Worm (Caenorhabditis elegans) whole organism, L4/young adult: ENCODE measurements around the gene T23B7.2.
"Not testable (repeated sequence)": the region's sequence is repeated elsewhere in the genome, so short reads cannot be mapped to it uniquely, and the experiment has no call there.

Experiments
- W03F9.2 ChIP-seq: fragments of 150-350 bp; optimal IDR thresholded peaks from 2 replicates; lab custom pipeline; 2014; ENCODE audit warnings: missing biosample characterization, missing genetic modification characterization
- dao-5 ChIP-seq: sonication (generic microtip); optimal IDR thresholded peaks from 2 replicates; lab custom pipeline; 2016; ENCODE audit warnings: missing genotype, missing genetic modification characterization, moderate library complexity, missing compliant biosample characterization
- him-1 ChIP-seq: sonication (generic microtip); optimal IDR thresholded peaks from 2 replicates; lab custom pipeline; 2016; ENCODE audit warnings: missing genotype, missing genetic modification reagents, missing genetic modification characterization, missing compliant biosample characterization

Gene T23B7.2

DNA sequence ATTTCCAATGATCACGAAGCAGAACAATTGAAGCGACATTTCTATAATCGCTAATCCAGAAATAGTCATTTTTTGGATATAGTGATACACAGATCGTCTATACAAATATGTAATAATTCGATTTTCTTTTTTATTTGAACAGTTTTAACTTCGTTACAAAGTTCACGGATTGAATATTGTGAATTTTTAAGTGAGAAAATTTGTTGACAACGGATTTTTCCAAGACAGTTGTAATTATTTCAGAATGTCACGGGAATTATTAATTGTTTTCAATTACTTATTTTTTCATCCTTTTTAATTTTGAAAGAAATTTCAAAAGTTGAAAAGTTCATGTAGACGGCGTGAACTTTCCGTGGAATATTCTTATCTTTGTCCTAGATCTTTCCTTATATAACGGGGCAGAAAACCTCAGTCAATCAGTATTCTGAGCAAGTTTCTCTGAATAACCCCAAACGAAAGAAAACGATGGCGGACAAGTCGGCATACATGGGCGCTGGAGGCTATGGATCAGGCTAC, at the start of gene T23B7.2, which contains the start of gene nspd-4:
TSS of gene T23B7.2 (minus strand) at position 101 of the 516 bp plus-strand sequence.
TSS of gene nspd-4 (plus strand) at position 466 of the 516 bp plus-strand sequence.
- TF ChIP-seq W03F9.2, dao-5, him-1 (tag; lab: Kevin White, UChicago): not testable (repeated sequence)

DNA sequence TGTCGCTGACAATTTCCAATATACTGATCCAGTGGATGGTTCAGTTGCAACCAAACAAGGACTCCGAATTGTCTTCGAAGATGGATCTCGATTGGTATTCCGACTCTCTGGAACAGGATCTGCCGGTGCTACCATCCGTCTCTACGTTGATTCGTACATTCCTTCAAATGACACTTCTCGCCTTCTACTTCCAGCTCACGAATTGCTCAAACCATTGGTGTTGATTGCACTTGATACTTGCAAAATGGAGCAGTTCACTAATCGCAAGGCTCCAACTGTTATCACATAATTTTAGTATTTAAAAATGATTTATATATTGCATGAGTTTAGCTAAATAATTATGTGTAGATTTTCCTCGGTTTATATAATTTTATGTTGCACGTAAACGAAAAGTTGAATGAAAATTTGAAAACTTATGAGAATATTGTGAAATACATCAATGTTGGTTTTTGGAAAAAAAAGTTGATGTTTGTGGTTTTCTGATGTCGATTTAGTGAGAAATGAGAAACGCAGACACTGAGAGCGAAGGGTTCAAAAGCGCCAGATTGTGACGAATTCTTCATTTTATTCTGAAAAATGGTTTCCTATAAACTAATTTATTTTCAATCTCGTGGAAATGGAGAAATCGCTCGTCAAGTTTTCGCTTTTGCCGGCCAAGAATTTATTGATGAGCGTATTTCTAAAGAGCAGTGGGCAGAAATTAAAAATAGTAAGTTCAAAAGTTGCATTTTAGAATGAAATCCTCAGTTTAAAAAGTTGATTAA, 49.2 kb upstream of the T23B7.2 start, which contains the start of gene gst-9:
TSS of gene gst-9 (plus strand) at position 574 of the 764 bp plus-strand sequence.
- TF ChIP-seq him-1 (tag; lab: Kevin White, UChicago) (no peak), W03F9.2 (tag; lab: Kevin White, UChicago) (no peak), dao-5 (tag; lab: Kevin White, UChicago) (no peak)

DNA sequence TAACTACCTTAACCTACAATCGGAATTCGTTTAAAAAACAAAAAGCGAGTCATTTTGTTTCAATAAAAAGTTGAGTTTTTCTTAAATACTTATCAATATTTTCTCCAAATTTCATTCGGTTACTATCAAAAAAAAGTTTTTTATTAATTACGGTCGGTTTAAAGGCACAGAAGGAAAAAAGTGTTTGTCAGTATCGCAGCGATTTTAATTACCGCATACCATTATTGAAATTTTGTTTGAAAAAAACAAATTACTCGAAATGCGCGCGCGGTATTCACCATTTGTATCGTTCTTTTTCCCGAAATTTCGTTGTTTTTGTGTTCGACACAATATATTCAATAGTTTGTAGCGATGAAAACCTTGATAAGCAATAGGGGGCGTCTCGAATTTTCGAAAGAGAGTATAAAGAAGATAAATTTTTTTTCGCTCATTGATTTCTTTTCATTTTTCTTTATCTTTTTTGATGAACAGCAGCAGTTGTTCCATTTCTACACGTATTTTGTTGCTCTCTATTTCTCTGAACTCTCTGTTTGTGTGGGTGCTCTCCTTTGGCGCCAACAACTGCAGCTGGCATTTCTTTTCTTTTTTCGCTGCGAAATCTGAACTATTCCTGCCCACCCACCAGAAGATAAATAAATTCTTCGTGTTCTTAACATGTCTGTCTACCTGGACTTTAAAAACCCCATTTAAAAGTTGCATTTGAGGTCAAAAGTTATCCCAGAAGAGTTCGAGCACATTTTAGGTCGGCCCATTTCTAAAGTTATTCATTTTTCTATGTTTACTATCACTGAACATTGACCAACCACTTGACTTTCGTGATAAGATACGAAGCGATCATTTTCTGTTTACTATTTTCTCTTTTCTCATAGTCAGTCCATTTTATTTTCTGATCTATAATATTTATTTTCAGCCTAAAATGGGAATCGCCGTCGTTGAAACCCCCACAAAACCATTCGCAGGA, 46.8 kb upstream of the T23B7.2 start, which contains the start of gene pgm-1:
TSS of gene pgm-1 (plus strand) at position 911 of the 961 bp plus-strand sequence.
- TF ChIP-seq him-1 (tag; lab: Kevin White, UChicago) (no peak), dao-5 (tag; lab: Kevin White, UChicago) (no peak), W03F9.2 (tag; lab: Kevin White, UChicago) (no peak)

DNA sequence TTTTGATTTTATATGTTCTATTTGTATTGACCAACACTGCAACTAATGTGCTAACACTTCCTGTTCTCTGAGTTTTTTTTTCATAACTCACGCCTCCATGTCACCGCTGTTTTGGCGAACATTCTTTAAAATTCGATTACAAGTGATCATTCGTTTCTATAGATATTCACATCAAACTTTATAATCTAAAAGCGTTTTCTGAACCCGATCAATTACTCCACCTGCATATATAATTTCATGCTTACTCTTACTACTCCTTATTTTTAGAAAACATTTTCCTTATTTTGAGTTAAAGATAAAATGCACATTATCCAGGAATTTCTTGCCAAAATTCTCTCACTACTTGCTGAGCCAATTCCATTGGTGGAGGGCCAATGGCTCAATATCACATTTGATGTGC, 43.9 kb upstream of the T23B7.2 start, which contains the start of gene R05F9.7:
TSS of gene R05F9.7 (plus strand) at position 301 of the 400 bp plus-strand sequence.
- TF ChIP-seq W03F9.2 (tag; lab: Kevin White, UChicago) (no peak), him-1 (tag; lab: Kevin White, UChicago) (no peak), dao-5 (tag; lab: Kevin White, UChicago) (no peak)

DNA sequence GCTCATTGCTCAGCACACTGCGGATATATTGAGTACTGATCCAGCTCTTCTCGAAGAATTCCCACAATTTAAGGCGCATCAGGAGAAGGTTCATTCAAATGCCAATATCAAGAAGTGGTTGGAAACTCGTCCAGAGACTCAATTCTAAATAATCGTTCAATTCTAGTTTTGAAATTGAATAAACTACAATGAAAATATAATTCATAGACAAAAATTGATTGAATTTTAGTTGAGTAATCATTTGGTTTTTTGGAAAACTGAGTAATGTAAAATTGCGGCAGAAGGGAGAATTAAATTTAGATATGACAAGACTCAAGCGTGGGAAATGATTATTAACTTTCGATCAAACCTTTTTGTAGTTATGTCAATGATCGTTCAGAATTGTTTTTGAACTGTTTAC, 42.4 kb upstream of the T23B7.2 start:
- TF ChIP-seq dao-5 (tag; lab: Kevin White, UChicago) (no peak), W03F9.2 (tag; lab: Kevin White, UChicago) (no peak), him-1 (tag; lab: Kevin White, UChicago) (no peak)

DNA sequence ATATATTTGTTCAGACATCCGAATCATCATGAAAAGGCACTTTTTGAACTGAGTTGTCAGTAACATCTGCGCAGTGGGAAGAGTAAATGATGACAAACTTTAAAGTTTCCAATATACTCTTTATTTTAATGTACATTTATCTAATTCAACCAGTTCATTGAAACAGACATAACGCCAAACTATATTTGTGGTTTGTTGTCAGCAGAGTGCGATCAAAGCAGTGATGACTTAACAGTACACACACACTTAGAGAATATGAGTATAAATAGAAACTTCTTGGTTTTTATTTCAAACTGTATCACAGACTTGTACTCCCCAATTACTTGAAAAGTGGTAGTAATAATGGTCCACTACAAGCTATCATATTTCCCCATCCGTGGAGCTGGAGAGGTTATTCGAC, 41.4 kb upstream of the T23B7.2 start, which contains the start of gene gst-8:
TSS of gene gst-8 (plus strand) at position 301 of the 400 bp plus-strand sequence.
- TF ChIP-seq dao-5 (tag; lab: Kevin White, UChicago) (no peak), W03F9.2 (tag; lab: Kevin White, UChicago) (no peak), him-1 (tag; lab: Kevin White, UChicago) (no peak)

DNA sequence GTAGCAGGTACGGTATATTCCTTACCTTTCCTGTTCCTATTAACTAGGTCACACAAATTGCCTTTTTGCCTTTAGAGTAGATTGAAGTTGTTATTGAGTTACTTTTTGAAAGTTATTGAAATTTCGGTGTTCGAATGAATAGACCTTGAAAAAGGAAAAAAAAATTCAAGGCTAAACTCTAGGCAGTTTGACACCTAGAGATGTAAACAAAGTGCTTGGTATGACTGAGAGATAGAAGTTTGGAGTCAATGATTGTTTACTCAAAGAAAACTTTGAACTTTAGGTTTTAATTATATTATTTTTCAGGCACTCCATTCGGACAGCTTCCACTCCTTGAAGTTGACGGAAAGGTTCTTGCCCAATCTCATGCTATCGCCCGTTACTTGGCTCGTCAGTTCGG, 40.5 kb upstream of the T23B7.2 start:
- TF ChIP-seq him-1 (tag; lab: Kevin White, UChicago) (no peak), W03F9.2 (tag; lab: Kevin White, UChicago) (no peak), dao-5 (tag; lab: Kevin White, UChicago) (no peak)

DNA sequence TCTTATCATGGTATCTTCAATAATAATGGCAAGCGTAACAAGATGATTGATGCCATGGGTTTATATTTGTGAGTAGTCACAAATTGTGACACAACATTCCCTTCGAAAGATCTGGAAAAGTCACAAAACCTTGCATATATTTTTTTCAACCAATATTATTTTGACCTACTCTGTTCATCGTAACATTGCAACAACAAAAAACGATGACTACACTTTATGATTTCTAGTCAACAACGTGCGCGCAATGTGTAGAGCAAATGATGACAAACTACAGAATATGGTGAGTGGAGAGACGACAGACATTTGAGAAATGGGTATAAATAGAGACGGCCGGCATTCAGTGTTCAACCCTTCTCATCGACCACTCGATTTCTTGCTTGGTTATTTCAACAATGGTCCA, 39.7 kb upstream of the T23B7.2 start, which contains the start of gene gst-7:
TSS of gene gst-7 (plus strand) at position 336 of the 400 bp plus-strand sequence.
- TF ChIP-seq W03F9.2 (tag; lab: Kevin White, UChicago) (no peak), dao-5 (tag; lab: Kevin White, UChicago) (no peak), him-1 (tag; lab: Kevin White, UChicago) (no peak)

DNA sequence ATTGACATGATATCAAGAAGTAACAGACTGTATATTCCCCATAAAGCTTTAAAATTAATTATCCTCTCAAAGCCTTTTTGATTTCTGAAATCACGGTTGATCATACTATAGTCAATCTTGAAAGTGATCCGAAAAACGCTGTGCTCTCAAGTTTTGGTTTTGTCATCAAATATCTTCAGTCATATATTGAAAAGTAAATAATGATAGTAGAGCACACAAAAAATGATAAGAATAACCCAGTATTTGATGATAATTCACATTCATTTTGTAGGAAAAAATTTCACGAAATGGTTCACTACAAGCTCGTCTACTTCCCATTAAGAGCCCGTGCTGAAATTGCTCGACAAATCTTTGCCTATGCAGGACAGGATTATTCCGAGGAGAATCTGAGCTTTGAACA, 37.6 kb upstream of the T23B7.2 start, which contains the start of gene gst-6:
TSS of gene gst-6 (plus strand) at position 263 of the 400 bp plus-strand sequence.
- TF ChIP-seq W03F9.2 (tag; lab: Kevin White, UChicago) (no peak), him-1 (tag; lab: Kevin White, UChicago) (no peak)

DNA sequence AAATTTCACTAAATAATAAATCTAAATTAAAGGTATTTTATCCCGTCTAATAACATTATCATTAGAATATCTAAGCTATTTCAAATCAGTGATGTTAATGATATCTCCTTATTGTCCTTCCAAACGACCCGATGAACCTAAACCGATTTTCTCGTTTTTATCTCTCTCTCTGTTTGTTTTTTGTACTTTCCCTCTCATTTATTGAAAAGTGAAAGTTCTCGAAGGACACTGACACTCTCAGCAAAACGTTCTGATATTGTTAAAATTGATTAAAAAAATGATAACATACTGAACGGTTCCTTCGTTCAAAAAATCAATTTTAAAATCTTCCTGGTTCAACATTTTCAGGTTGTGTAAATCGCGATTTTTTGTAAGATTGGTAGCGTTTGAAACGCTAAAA, 34.0 kb upstream of the T23B7.2 start, which contains the start of gene F11G11.13:
TSS of gene F11G11.13 (minus strand) at position 89 of the 400 bp plus-strand sequence.
- TF ChIP-seq dao-5 (tag; lab: Kevin White, UChicago) (no peak), him-1 (tag; lab: Kevin White, UChicago) (no peak), W03F9.2 (tag; lab: Kevin White, UChicago) (no peak)

DNA sequence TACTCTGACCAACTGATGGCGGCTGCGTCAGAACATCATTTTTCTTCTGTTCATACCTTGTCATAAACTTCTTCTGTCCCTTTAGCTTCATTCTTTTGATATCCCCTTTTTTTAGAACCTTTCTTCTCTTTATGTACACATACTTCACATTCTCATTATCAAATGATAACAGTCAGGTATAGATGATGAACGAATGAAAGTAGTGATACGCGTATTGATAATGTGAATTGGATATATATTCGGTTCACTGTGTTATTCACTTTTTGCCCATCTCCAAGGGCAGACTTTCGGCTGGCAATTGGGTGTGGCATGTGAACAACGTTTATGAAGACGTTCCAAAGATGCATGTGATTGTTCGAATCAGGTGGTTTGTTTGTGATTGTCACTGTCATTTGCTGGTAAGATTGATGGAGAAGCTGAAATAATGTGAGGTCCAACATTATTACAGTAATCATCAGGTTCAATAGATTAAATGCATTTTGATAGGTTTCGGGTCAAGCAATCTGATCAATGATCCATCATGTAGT, 32.4 kb upstream of the T23B7.2 start, which contains the start of gene F11G11.15:
TSS of gene F11G11.15 (plus strand) at position 511 of the 527 bp plus-strand sequence.
- TF ChIP-seq dao-5 (tag; lab: Kevin White, UChicago) (no peak), him-1 (tag; lab: Kevin White, UChicago) (no peak), W03F9.2 (tag; lab: Kevin White, UChicago) (no peak)

DNA sequence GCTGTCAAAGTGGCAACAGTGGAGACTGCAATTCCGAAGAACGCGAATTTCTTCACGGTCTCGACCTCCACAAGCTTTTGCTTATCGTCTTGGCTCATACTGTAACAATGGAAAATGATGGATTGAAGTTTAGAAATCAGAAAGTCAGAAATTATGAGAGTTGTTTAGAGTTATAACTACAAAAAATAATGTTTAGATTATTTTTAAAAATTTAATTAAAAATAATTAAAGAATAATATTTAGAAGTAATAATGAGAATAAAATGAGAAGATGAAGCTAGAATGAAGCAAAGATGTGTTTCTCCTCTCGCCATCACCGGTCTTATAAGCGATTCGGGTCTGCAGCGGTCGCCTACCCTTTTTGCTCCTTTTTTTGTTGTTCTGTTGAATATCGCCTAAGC, 31.0 kb upstream of the T23B7.2 start, which contains the start of gene col-73:
TSS of gene col-73 (minus strand) at position 101 of the 400 bp plus-strand sequence.
- TF ChIP-seq W03F9.2 (tag; lab: Kevin White, UChicago) (no peak), dao-5 (tag; lab: Kevin White, UChicago) (no peak), him-1 (tag; lab: Kevin White, UChicago) (no peak)
